Worm (Caenorhabditis elegans) whole organism, young adult: ENCODE data around the gene Y62H9A.9.

Source experiments
- B0035.1 ChIP-seq: sonication (generic microtip); optimal IDR thresholded peaks from 2 replicates; lab custom pipeline; 2016; ENCODE audit warnings: missing genetic modification characterization, mild to moderate bottlenecking, missing compliant biosample characterization, missing genotype, missing genetic modification reagents
- B0261.1 ChIP-seq: sonication (generic microtip); optimal IDR thresholded peaks from 2 replicates; lab custom pipeline; 2016; ENCODE audit warnings: mild to moderate bottlenecking, missing genetic modification characterization, moderate library complexity, missing compliant biosample characterization
- C17E4.6 ChIP-seq: fragments of 200-800 bp; sonication (Bioruptor generic); IDR thresholded peaks from 2 replicates; pipeline ENCODE4 v1.3.6; 2022; ENCODE audit warnings: missing genetic modification reagents, missing genetic modification characterization, missing compliant biosample characterization
- F10E7.11 ChIP-seq: sonication (generic microtip); optimal IDR thresholded peaks from 2 replicates; lab custom pipeline; 2017; ENCODE audit warnings: mild to moderate bottlenecking, missing genetic modification characterization, moderate library complexity, missing compliant biosample characterization
- F22D6.2 ChIP-seq: sonication (generic microtip); optimal IDR thresholded peaks from 2 replicates; lab custom pipeline; 2016; ENCODE audit warnings: mild to moderate bottlenecking, missing genetic modification characterization, missing compliant biosample characterization
- F37B4.10 ChIP-seq: fragments of 200-800 bp; sonication (Bioruptor generic); IDR thresholded peaks from 2 replicates; pipeline ENCODE4 v1.3.6; 2022; ENCODE audit warnings: missing genetic modification characterization, missing compliant biosample characterization
- F57A8.1 ChIP-seq: fragments of 200-800 bp; sonication (Bioruptor generic); optimal IDR thresholded peaks from 2 replicates; lab custom pipeline; 2018; ENCODE audit warnings: mild to moderate bottlenecking, missing genetic modification characterization, moderate library complexity, missing compliant biosample characterization
- K12H6.12 ChIP-seq: fragments of 200-800 bp; sonication (Bioruptor generic); optimal IDR thresholded peaks from 2 replicates; lab custom pipeline; 2018; ENCODE audit warnings: mild to moderate bottlenecking, missing genetic modification characterization, missing compliant biosample characterization
- T07F8.4 ChIP-seq: sonication (generic microtip); optimal IDR thresholded peaks from 2 replicates; lab custom pipeline; 2016; ENCODE audit warnings: mild to moderate bottlenecking, missing genetic modification characterization, moderate library complexity, missing compliant biosample characterization
- Y56A3A.18 ChIP-seq: fragments of 200-800 bp; sonication (Bioruptor generic); IDR thresholded peaks from 2 replicates; pipeline ENCODE4 v1.3.6; 2022; ENCODE audit warnings: missing genetic modification reagents, missing genetic modification characterization, missing compliant biosample characterization
- Y67H2A.10 ChIP-seq: fragments of 200-800 bp; sonication (Bioruptor generic); conservative IDR thresholded peaks from 2 replicates; pipeline ENCODE4 v1.3.6; 2022; ENCODE audit warnings: missing genetic modification reagents, missing genetic modification characterization, missing compliant biosample characterization
- Y79H2A.3 ChIP-seq: fragments of 200-800 bp; sonication (Bioruptor generic); conservative IDR thresholded peaks from 2 replicates; pipeline ENCODE4 v1.3.6; 2022; ENCODE audit warnings: missing genetic modification reagents, missing genetic modification characterization, missing compliant biosample characterization
- akir-1 ChIP-seq: fragments of 200-800 bp; sonication (Bioruptor generic); optimal IDR thresholded peaks from 2 replicates; lab custom pipeline; 2018; ENCODE audit warnings: mild to moderate bottlenecking, missing genetic modification characterization, moderate library complexity, missing compliant biosample characterization
- atf-7 ChIP-seq: sonication (generic microtip); optimal IDR thresholded peaks from 2 replicates; lab custom pipeline; 2017; ENCODE audit warnings: mild to moderate bottlenecking, missing genetic modification characterization, missing compliant biosample characterization
- athp-1 ChIP-seq: sonication (generic microtip); optimal IDR thresholded peaks from 2 replicates; lab custom pipeline; 2017; ENCODE audit warnings: mild to moderate bottlenecking, missing genetic modification characterization, missing compliant biosample characterization
- attf-6 ChIP-seq: fragments of 200-800 bp; sonication (Bioruptor generic); IDR thresholded peaks from 2 replicates; pipeline ENCODE4 v1.3.6; 2022; ENCODE audit warnings: missing genetic modification reagents, missing genetic modification characterization, missing compliant biosample characterization
- ccch-3 ChIP-seq: fragments of 200-800 bp; sonication (Bioruptor generic); optimal IDR thresholded peaks from 2 replicates; lab custom pipeline; 2018; ENCODE audit warnings: mild to moderate bottlenecking, missing genetic modification characterization, missing compliant biosample characterization
- ceh-100 ChIP-seq: fragments of 200-800 bp; sonication (Bioruptor generic); IDR thresholded peaks from 2 replicates; pipeline ENCODE4 v1.3.6; 2022; ENCODE audit warnings: missing genetic modification reagents, missing genetic modification characterization, missing compliant biosample characterization
- ceh-27 ChIP-seq: fragments of 200-800 bp; sonication (Bioruptor generic); optimal IDR thresholded peaks from 2 replicates; lab custom pipeline; 2018; ENCODE audit warnings: mild to moderate bottlenecking, missing genetic modification characterization, moderate library complexity, missing compliant biosample characterization
- chd-7 ChIP-seq: sonication (generic microtip); optimal IDR thresholded peaks from 2 replicates; lab custom pipeline; 2016; ENCODE audit warnings: mild to moderate bottlenecking, missing genetic modification characterization, moderate library complexity, missing compliant biosample characterization
- dox-1 ChIP-seq: fragments of 200-800 bp; sonication (Bioruptor generic); IDR thresholded peaks from 2 replicates; pipeline ENCODE4 v1.3.6; 2022; ENCODE audit warnings: missing genetic modification reagents, missing genetic modification characterization, missing compliant biosample characterization
- egl-18 ChIP-seq: fragments of 200-800 bp; sonication (Bioruptor generic); IDR thresholded peaks from 2 replicates; pipeline ENCODE4 v1.3.6; 2022; ENCODE audit warnings: missing genetic modification reagents, missing genetic modification characterization, missing compliant biosample characterization
- him-1 ChIP-seq: sonication (generic microtip); optimal IDR thresholded peaks from 2 replicates; lab custom pipeline; 2016; ENCODE audit warnings: missing genotype, missing genetic modification reagents, missing genetic modification characterization, missing compliant biosample characterization
- hmg-20 ChIP-seq: fragments of 200-800 bp; sonication (Bioruptor generic); IDR thresholded peaks from 2 replicates; pipeline ENCODE4 v1.3.6; 2022; ENCODE audit warnings: missing genetic modification reagents, missing genetic modification characterization, missing compliant biosample characterization
- hrde-1 ChIP-seq: sonication (generic microtip); optimal IDR thresholded peaks from 2 replicates; lab custom pipeline; 2016; ENCODE audit warnings: missing genetic modification characterization, mild to moderate bottlenecking, missing compliant biosample characterization, moderate library complexity, missing genotype, missing genetic modification reagents, borderline replicate concordance
- lag-1 ChIP-seq: fragments of 200-800 bp; sonication (Bioruptor generic); IDR thresholded peaks from 2 replicates; pipeline ENCODE4 v1.3.6; 2022; ENCODE audit warnings: missing genetic modification reagents, missing genetic modification characterization, missing compliant biosample characterization
- let-526 ChIP-seq: fragments of 200-800 bp; sonication (Bioruptor generic); IDR thresholded peaks from 2 replicates; pipeline ENCODE4 v1.3.6; 2022; ENCODE audit warnings: missing genetic modification reagents, missing genetic modification characterization, missing compliant biosample characterization
- lin-26 ChIP-seq: fragments of 200-800 bp; sonication (Bioruptor generic); IDR thresholded peaks from 2 replicates; pipeline ENCODE4 v1.3.6; 2022; ENCODE audit warnings: missing genetic modification reagents, missing genetic modification characterization, missing compliant biosample characterization
- lsy-27 ChIP-seq: sonication (generic microtip); optimal IDR thresholded peaks from 2 replicates; lab custom pipeline; 2017; ENCODE audit warnings: missing genetic modification characterization, mild to moderate bottlenecking, missing compliant biosample characterization, antibody characterized with exemption, missing genotype, borderline replicate concordance; ENCODE audit not compliant: insufficient read depth
- madf-6 ChIP-seq: fragments of 200-800 bp; sonication (Bioruptor generic); IDR thresholded peaks from 2 replicates; pipeline ENCODE4 v1.3.6; 2022; ENCODE audit warnings: missing genetic modification reagents, missing genetic modification characterization, missing compliant biosample characterization
- mel-28 ChIP-seq: sonication (generic microtip); optimal IDR thresholded peaks from 2 replicates; lab custom pipeline; 2016; ENCODE audit warnings: borderline replicate concordance, mild to moderate bottlenecking, missing genetic modification characterization, missing compliant biosample characterization
- nfya-1 ChIP-seq: sonication (generic microtip); optimal IDR thresholded peaks from 2 replicates; lab custom pipeline; 2017; ENCODE audit warnings: antibody characterized with exemption, missing compliant biosample characterization, missing genetic modification characterization, borderline replicate concordance; ENCODE audit not compliant: insufficient read depth
- nhr-120 ChIP-seq: fragments of 200-800 bp; sonication (Bioruptor generic); IDR thresholded peaks from 2 replicates; pipeline ENCODE4 v1.3.6; 2022; ENCODE audit warnings: missing genetic modification characterization, missing compliant biosample characterization
- pha-4 ChIP-seq: fragments of 150-350 bp; sonication (generic microtip); optimal IDR thresholded peaks from 2 replicates; lab custom pipeline; 2014; ENCODE audit warnings: missing biosample characterization, missing genetic modification reagents, missing genetic modification characterization
- rec-8 ChIP-seq, 2 experiments: sonication (generic microtip); optimal IDR thresholded peaks; 2 replicates each; lab custom pipeline; 2016; ENCODE audit warnings: mild to moderate bottlenecking in 2 of 2, missing genetic modification characterization in 2 of 2, missing genetic modification reagents in 2 of 2, missing genotype in 2 of 2, missing biosample characterization in 1 of 2, missing compliant biosample characterization in 1 of 2, moderate library complexity in 1 of 2
- rpc-1 ChIP-seq, 2 experiments: fragments of 150-350 bp in 1 of 2; sonication (generic microtip) in 1 of 2; optimal IDR thresholded peaks; 2 replicates each; lab custom pipeline; 2014 to 2018; ENCODE audit warnings: missing biosample characterization in 1 of 2, missing genetic modification characterization in 1 of 2, missing genetic modification reagents in 1 of 2, missing genotype in 1 of 2
- snpc-1.1 ChIP-seq: sonication (generic microtip); optimal IDR thresholded peaks from 2 replicates; lab custom pipeline; 2017; ENCODE audit warnings: missing genetic modification characterization, mild to moderate bottlenecking, missing compliant biosample characterization, antibody characterized with exemption, moderate library complexity, missing genotype, missing genetic modification reagents; ENCODE audit not compliant: insufficient read depth
- snpc-3.4 ChIP-seq: sonication (generic microtip); optimal IDR thresholded peaks from 2 replicates; lab custom pipeline; 2017; ENCODE audit warnings: missing genetic modification characterization, mild to moderate bottlenecking, missing compliant biosample characterization, antibody characterized with exemption, moderate library complexity, missing genotype, missing genetic modification reagents
- snpc-4 ChIP-seq, 5 experiments: fragments of 150-350 bp in 1 of 5; sonication (generic microtip) in 4 of 5; optimal IDR thresholded peaks; 2 replicates each; lab custom pipeline; 2014 to 2018; ENCODE audit warnings: missing genetic modification characterization in 5 of 5, missing biosample characterization in 3 of 5, antibody characterized with exemption in 2 of 5, mild to moderate bottlenecking in 2 of 5, missing compliant biosample characterization in 2 of 5, missing genotype in 2 of 5, moderate library complexity in 2 of 5, missing genetic modification reagents in 1 of 5
- unc-62 ChIP-seq: fragments of 150-350 bp; optimal IDR thresholded peaks from 2 replicates; lab custom pipeline; 2014; ENCODE audit warnings: missing biosample characterization, missing genetic modification reagents, missing genetic modification characterization
- zfh-2 ChIP-seq: fragments of 200-800 bp; sonication (Bioruptor generic); conservative IDR thresholded peaks from 2 replicates; pipeline ENCODE4 v1.3.6; 2022; ENCODE audit warnings: missing genetic modification reagents, missing genetic modification characterization, missing compliant biosample characterization
- ztf-18 ChIP-seq: sonication (generic microtip); optimal IDR thresholded peaks from 2 replicates; lab custom pipeline; 2016; ENCODE audit warnings: missing genotype, mild to moderate bottlenecking, missing genetic modification characterization, missing compliant biosample characterization
- ztf-22 ChIP-seq: fragments of 200-800 bp; sonication (Bioruptor generic); optimal IDR thresholded peaks from 2 replicates; lab custom pipeline; 2018; ENCODE audit warnings: mild to moderate bottlenecking, missing genetic modification characterization, moderate library complexity, missing compliant biosample characterization
- ztf-26 ChIP-seq: sonication (generic microtip); optimal IDR thresholded peaks from 2 replicates; lab custom pipeline; 2017; ENCODE audit warnings: missing genetic modification characterization, missing compliant biosample characterization
- ztf-6 ChIP-seq: fragments of 200-800 bp; sonication (Bioruptor generic); IDR thresholded peaks from 2 replicates; pipeline ENCODE4 v1.3.6; 2022; ENCODE audit warnings: missing genetic modification reagents, missing genetic modification characterization, missing compliant biosample characterization

The Y62H9A.9 gene

ce11 chrX:11934933-11935332 is 37.0 kb upstream of the Y62H9A.9 start (continued):
- TF ChIP-seq rec-8 (tag; optimal IDR thresholded peaks at IDR 0.05; lab: Kevin White, UChicago): peak; percentile 78 to 80
- TF ChIP-seq lag-1: no peak
- TF ChIP-seq atf-7 (tag; lab: Kevin White, UChicago): peak; percentile 32
- TF ChIP-seq mel-28 (tag; lab: Kevin White, UChicago): peak; percentile 39
- TF ChIP-seq F22D6.2 (tag; lab: Kevin White, UChicago): peak; percentile 31
- peak; percentile 52 for TF ChIP-seq ztf-18
- TF ChIP-seq dox-1 (GFP tag; lab: Robert Waterston, UW): peak; percentile 81; the same call in 1 of the 2 replicates
- TF ChIP-seq let-526: 0 out of 2 replicates have a peak, but pooled peaks have one; percentile 35
- TF ChIP-seq K12H6.12: peak; percentile 19
- TF ChIP-seq ceh-100 (GFP tag; lab: Robert Waterston, UW): 0 out of 2 replicates have a peak, but pooled peaks have one; percentile 30
- TF ChIP-seq akir-1 (GFP tag; lab: Kevin White, UChicago): no peak
- TF ChIP-seq snpc-1.1 (tag; lab: Kevin White, UChicago): peak; percentile 53
- no peak for TF ChIP-seq ccch-3
- no peak for TF ChIP-seq F37B4.10 (GFP tag; lab: Robert Waterston, UW)
- TF ChIP-seq pha-4 (tag; lab: Kevin White, UChicago): no peak
- no peak for TF ChIP-seq nfya-1 (tag; lab: Kevin White, UChicago)
- TF ChIP-seq attf-6 (GFP tag; lab: Robert Waterston, UW): 0 out of 2 replicates have a peak, but pooled peaks have one; percentile 12
- TF ChIP-seq zfh-2 (GFP tag; lab: Robert Waterston, UW): no peak
- no peak for TF ChIP-seq Y79H2A.3 (GFP tag; lab: Robert Waterston, UW)
- TF ChIP-seq Y67H2A.10 (GFP tag; lab: Robert Waterston, UW): no peak
- no peak for TF ChIP-seq ztf-22 (GFP tag; lab: Kevin White, UChicago)
- no peak for TF ChIP-seq B0035.1
- TF ChIP-seq ztf-6: no peak
- no peak for TF ChIP-seq F10E7.11
- TF ChIP-seq C17E4.6 (GFP tag; lab: Robert Waterston, UW): no peak
- peak; percentile 58 for TF ChIP-seq snpc-3.4 (tag; lab: Kevin White, UChicago)
- TF ChIP-seq nhr-120: no peak
- no peak for TF ChIP-seq F57A8.1 (GFP tag; lab: Kevin White, UChicago)
- TF ChIP-seq lsy-27: no peak

DNA sequence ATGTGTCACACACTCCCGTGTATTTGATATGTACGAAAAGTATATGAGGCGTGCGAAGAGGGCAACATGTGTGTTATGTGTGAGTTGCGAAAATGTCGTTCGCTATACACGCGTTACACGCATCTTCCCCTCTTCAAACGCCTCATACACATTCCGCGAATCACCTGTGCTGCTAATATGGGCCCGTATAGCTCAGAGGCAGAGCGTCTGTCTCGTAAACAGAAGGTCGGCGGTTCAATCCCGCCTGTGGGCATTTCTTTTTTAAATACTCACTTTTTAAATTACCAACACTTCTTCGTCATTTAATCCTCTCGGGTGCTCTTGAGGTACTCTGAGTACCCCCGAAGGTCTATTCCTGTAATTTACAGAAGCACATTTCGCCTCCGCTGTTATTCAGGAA is 35.6 kb upstream of the Y62H9A.9 start:
- TF ChIP-seq B0261.1 (tag; lab: Kevin White, UChicago): peak; percentile 89
- peak; percentile 17 for TF ChIP-seq hrde-1 (tag; lab: Kevin White, UChicago)
- TF ChIP-seq lin-26 (GFP tag; lab: Robert Waterston, UW): no peak
- TF ChIP-seq ceh-27 (GFP tag; lab: Kevin White, UChicago): peak; percentile 3
- TF ChIP-seq hmg-20 (GFP tag; lab: Robert Waterston, UW): peak; percentile 16; the same call in 1 of the 2 replicates
- peak; percentile 58 for TF ChIP-seq athp-1 (tag; lab: Kevin White, UChicago)
- no peak; the same call in 1 of the 2 replicates for TF ChIP-seq madf-6 (GFP tag; lab: Robert Waterston, UW)
- peak; percentile 39 for TF ChIP-seq snpc-4 (GFP tag; optimal IDR thresholded peaks at IDR 0.05; lab: Kevin White, UChicago)
- TF ChIP-seq snpc-4 (tag; optimal IDR thresholded peaks at IDR 0.05; lab: Kevin White, UChicago): peak in 2 of 4 experiments; percentile 56 to 70
- TF ChIP-seq Y56A3A.18 (GFP tag; lab: Robert Waterston, UW): 0 out of 2 replicates have a peak, but pooled peaks have one; percentile 42
- peak; percentile 23 for TF ChIP-seq T07F8.4 (tag; lab: Kevin White, UChicago)
- TF ChIP-seq chd-7 (tag; lab: Kevin White, UChicago): peak; percentile 39
- TF ChIP-seq lag-1: no peak
- TF ChIP-seq atf-7 (tag; lab: Kevin White, UChicago): peak; percentile 26
- TF ChIP-seq him-1: peak; percentile 87
- peak; percentile 71 for TF ChIP-seq rpc-1 (optimal IDR thresholded peaks at IDR 0.05; lab: Kevin White, UChicago)
- peak; percentile 93 for TF ChIP-seq rpc-1 (tag; optimal IDR thresholded peaks at IDR 0.05; lab: Kevin White, UChicago)
- TF ChIP-seq egl-18 (GFP tag; lab: Robert Waterston, UW): no peak
- TF ChIP-seq snpc-3.4 (tag; lab: Kevin White, UChicago): peak; percentile 62
- TF ChIP-seq ztf-26 (tag; lab: Kevin White, UChicago): no peak
- no peak for TF ChIP-seq lsy-27
- TF ChIP-seq F10E7.11: no peak
- no peak for TF ChIP-seq ztf-6
- no peak for TF ChIP-seq unc-62 (GFP tag; lab: Kevin White, UChicago)
